Fruit fly (Drosophila melanogaster): ENCODE data around the gene LManI.

Gene LManI

DNA sequence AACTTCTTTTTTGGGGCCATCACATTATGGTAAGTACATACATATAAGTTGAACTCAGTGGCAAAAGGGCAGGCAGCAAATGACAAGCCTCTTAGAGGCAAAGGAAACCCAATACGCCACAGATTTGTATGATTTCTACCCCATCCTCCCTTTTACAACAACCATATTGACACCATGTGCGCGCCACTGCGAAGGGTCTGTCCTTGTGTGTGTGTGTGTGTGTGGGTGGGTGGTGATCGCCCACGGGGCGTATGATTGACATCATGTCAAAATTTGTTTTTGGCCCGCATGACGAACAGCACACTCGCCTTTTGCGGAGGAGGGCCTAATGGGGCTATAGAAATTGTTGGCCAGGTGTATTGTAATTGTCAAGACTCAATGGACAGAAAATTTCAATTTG lies 42.6 kb upstream of the LManI start (continued):
- TF ChIP-seq CG7928 (GFP tag; optimal IDR thresholded peaks at IDR 0.05): no peak
- no peak for TF ChIP-seq ems (GFP tag; optimal IDR thresholded peaks at IDR 0.05)
- TF ChIP-seq CG13296 (GFP tag; optimal IDR thresholded peaks at IDR 0.05): no peak
- no peak for TF ChIP-seq Doc3 (GFP tag; IDR thresholded peaks at IDR 0.05; ENCODE audit: partially characterized antibody)
- no peak for TF ChIP-seq CG12104 (GFP tag; optimal IDR thresholded peaks at IDR 0.05)
- peak; percentile 44 for TF ChIP-seq CG10543 (GFP tag; optimal IDR thresholded peaks at IDR 0.05)
- TF ChIP-seq pros (GFP tag; optimal IDR thresholded peaks at IDR 0.05): no peak
- no peak for TF ChIP-seq Lhr (GFP tag; optimal IDR thresholded peaks at IDR 0.05)
- TF ChIP-seq oc (tag; optimal IDR thresholded peaks at IDR 0.05): no peak
- no peak for TF ChIP-seq CG1832 (GFP tag; optimal IDR thresholded peaks at IDR 0.05)
- peak; percentile 30 for TF ChIP-seq CG12071 (GFP tag; optimal IDR thresholded peaks at IDR 0.05)
- TF ChIP-seq phol (tag; optimal IDR thresholded peaks at IDR 0.05): no peak
- TF ChIP-seq CG2202 (tag; optimal IDR thresholded peaks at IDR 0.05): no peak
- no peak for TF ChIP-seq lmd (GFP tag; IDR thresholded peaks at IDR 0.05)
- no peak for TF ChIP-seq croc (GFP tag; conservative IDR thresholded peaks at IDR 0.05)
- TF ChIP-seq Pdp1 (GFP tag; optimal IDR thresholded peaks at IDR 0.05): no peak
- no peak for TF ChIP-seq tio (GFP tag; optimal IDR thresholded peaks at IDR 0.05)
- TF ChIP-seq tx (GFP tag; optimal IDR thresholded peaks at IDR 0.05): no peak
- peak; percentile 2 for TF ChIP-seq CG6813 (GFP tag; optimal IDR thresholded peaks at IDR 0.05)
- TF ChIP-seq E2f1 (GFP tag; IDR thresholded peaks at IDR 0.05): no peak
- TF ChIP-seq org-1 (GFP tag; optimal IDR thresholded peaks at IDR 0.05): peak; percentile 4
- 0 out of 2 replicates have a peak, but pooled peaks have one; percentile 12 for TF ChIP-seq Rfx (GFP tag; IDR thresholded peaks at IDR 0.05)
- no peak for TF ChIP-seq Blimp-1 (GFP tag; optimal IDR thresholded peaks at IDR 0.05)
- no peak for TF ChIP-seq NC2α (GFP tag; optimal IDR thresholded peaks at IDR 0.05)
- TF ChIP-seq CG43689 (GFP tag; IDR thresholded peaks at IDR 0.05): no peak
- peak; percentile 12 for TF ChIP-seq CG7987 (GFP tag; optimal IDR thresholded peaks at IDR 0.05)
- no peak for TF ChIP-seq stwl (tag; optimal IDR thresholded peaks at IDR 0.05)
- TF ChIP-seq CG1647 (GFP tag; optimal IDR thresholded peaks at IDR 0.05): no peak
- no peak for TF ChIP-seq corto (GFP tag; optimal IDR thresholded peaks at IDR 0.05)
- no peak for TF ChIP-seq tap (tag; optimal IDR thresholded peaks at IDR 0.05)
- no peak for TF ChIP-seq sna (GFP tag; IDR thresholded peaks at IDR 0.05; ENCODE audit: partially characterized antibody)
- TF ChIP-seq zfh2 (GFP tag; optimal IDR thresholded peaks at IDR 0.05): no peak
- TF ChIP-seq salm (tag; optimal IDR thresholded peaks at IDR 0.05): no peak
- no peak for TF ChIP-seq cad (GFP tag; optimal IDR thresholded peaks at IDR 0.05)
- no peak for TF ChIP-seq schlank (tag; optimal IDR thresholded peaks at IDR 0.05)
- TF ChIP-seq CG18476 (GFP tag; optimal IDR thresholded peaks at IDR 0.05): no peak
- TF ChIP-seq CG6791 (GFP tag; IDR thresholded peaks at IDR 0.05; ENCODE audit: partially characterized antibody): no peak
- TF ChIP-seq Meics (GFP tag; optimal IDR thresholded peaks at IDR 0.05): no peak
- TF ChIP-seq CoRest (tag; optimal IDR thresholded peaks at IDR 0.05): no peak
- no peak for TF ChIP-seq Hr3 (GFP tag; optimal IDR thresholded peaks at IDR 0.05)
- no peak for TF ChIP-seq CG8478 (optimal IDR thresholded peaks at IDR 0.05)
- TF ChIP-seq Sox100B (GFP tag; optimal IDR thresholded peaks at IDR 0.05): no peak
- TF ChIP-seq D19A (tag; optimal IDR thresholded peaks at IDR 0.05): no peak
- no peak for TF ChIP-seq chn (GFP tag; optimal IDR thresholded peaks at IDR 0.05)
- no peak for TF ChIP-seq jumu (GFP tag; optimal IDR thresholded peaks at IDR 0.05)
- TF ChIP-seq CG15479 (GFP tag; optimal IDR thresholded peaks at IDR 0.05): no peak
- no peak for TF ChIP-seq bbx (GFP tag; IDR thresholded peaks at IDR 0.05; ENCODE audit: partially characterized antibody)
- TF ChIP-seq disco-r (GFP tag; optimal IDR thresholded peaks at IDR 0.05): no peak
- no peak for TF ChIP-seq vfl (GFP tag; optimal IDR thresholded peaks at IDR 0.05)
- no peak for TF ChIP-seq Camta (GFP tag; optimal IDR thresholded peaks at IDR 0.05)

All from whole organism, embryonic.